Worm (Caenorhabditis elegans) whole organism, L1 larva: ENCODE data around the gene nspe-5.

Source experiments
- nhr-76 ChIP-seq: sonication (generic microtip); optimal IDR thresholded peaks from 2 replicates; lab custom pipeline; 2017; ENCODE audit warnings: missing biosample characterization, missing genetic modification characterization
- snpc-4 ChIP-seq: fragments of 150-350 bp; optimal IDR thresholded peaks from 2 replicates; lab custom pipeline; 2014; ENCODE audit warnings: missing biosample characterization, missing genetic modification characterization

- no peak for TF ChIP-seq snpc-4
- no peak for TF ChIP-seq nhr-76
Measured at ce11 chrII:12619288-12619687, 9.4 kb upstream of the nspe-5 start, which contains the start of gene nspe-2.
